Fruit fly (Drosophila melanogaster) whole organism, pupa: ENCODE measurements around the gene PH4alphaSG2.

Experiments
- CG13204 ChIP-seq: fragments of 200-800 bp; sonication (Bioruptor generic); optimal IDR thresholded peaks from 2 replicates; lab custom pipeline; 2018; ENCODE audit warnings: missing biosample characterization, mild to moderate bottlenecking, missing genetic modification characterization, moderate library complexity
- CG14655 ChIP-seq: fragments of 200-800 bp; sonication (Bioruptor generic); optimal IDR thresholded peaks from 3 replicates; lab custom pipeline; 2017; ENCODE audit warnings: mild to moderate bottlenecking, missing biosample characterization, missing genetic modification reagents, missing genetic modification characterization
- CG15710 ChIP-seq: fragments of 200-800 bp; sonication (Bioruptor generic); optimal IDR thresholded peaks from 2 replicates; lab custom pipeline; 2018; ENCODE audit warnings: missing biosample characterization, mild to moderate bottlenecking, missing genetic modification characterization, moderate library complexity
- CG32121 ChIP-seq: fragments of 200-800 bp; sonication (Bioruptor generic); IDR thresholded peaks from 2 replicates; pipeline ENCODE4 v1.3.6; 2022; ENCODE audit warnings: missing biosample characterization, missing genetic modification characterization
- CG34367 ChIP-seq: fragments of 200-800 bp; sonication (Bioruptor generic); optimal IDR thresholded peaks from 2 replicates; lab custom pipeline; 2018; ENCODE audit warnings: missing biosample characterization, mild to moderate bottlenecking, missing genetic modification characterization
- CG4496 ChIP-seq: fragments of 200-800 bp; sonication (Bioruptor generic); IDR thresholded peaks from 3 replicates; pipeline ENCODE4 v1.3.6; 2022; ENCODE audit warnings: missing biosample characterization, missing genetic modification characterization
- CG8159 ChIP-seq: fragments of 200-800 bp; sonication (Bioruptor generic); optimal IDR thresholded peaks from 3 replicates; lab custom pipeline; 2018; ENCODE audit warnings: missing biosample characterization, mild to moderate bottlenecking, missing genetic modification characterization, moderate library complexity
- CG8301 ChIP-seq: fragments of 200-800 bp; sonication (Bioruptor generic); optimal IDR thresholded peaks from 2 replicates; lab custom pipeline; 2018; ENCODE audit warnings: missing biosample characterization, mild to moderate bottlenecking, missing genetic modification characterization
- D1 ChIP-seq: fragments of 200-800 bp; sonication (Bioruptor generic); optimal IDR thresholded peaks from 2 replicates; lab custom pipeline; 2018; ENCODE audit warnings: missing biosample characterization, mild to moderate bottlenecking, missing genetic modification characterization, moderate library complexity
- EcR ChIP-seq: fragments of 200-800 bp; sonication (Bioruptor generic); optimal IDR thresholded peaks from 3 replicates; lab custom pipeline; 2019; ENCODE audit warnings: missing biosample characterization, missing genetic modification characterization, mild to moderate bottlenecking, moderate library complexity, missing genetic modification reagents
- Ets98B ChIP-seq: fragments of 200-800 bp; sonication (Bioruptor generic); IDR thresholded peaks from 2 replicates; pipeline ENCODE4 v1.3.6; 2022; ENCODE audit warnings: missing biosample characterization, missing genetic modification characterization
- Snoo ChIP-seq: fragments of 200-800 bp; sonication (Bioruptor generic); optimal IDR thresholded peaks from 3 replicates; lab custom pipeline; 2017; ENCODE audit warnings: missing biosample characterization, mild to moderate bottlenecking, missing genetic modification characterization, inconsistent platforms
- fd96Ca ChIP-seq: fragments of 200-800 bp; sonication (Bioruptor generic); IDR thresholded peaks from 3 replicates; pipeline ENCODE4 v1.3.6; 2022; ENCODE audit warnings: missing biosample characterization, missing genetic modification characterization
- gl ChIP-seq: fragments of 200-800 bp; sonication (Bioruptor generic); optimal IDR thresholded peaks from 2 replicates; lab custom pipeline; 2018; ENCODE audit warnings: missing biosample characterization, mild to moderate bottlenecking, missing genetic modification characterization

dm6 chr3R:30507723-30508122 lies 17.8 kb downstream of the PH4alphaSG2 start, which contains the start of gene CG34041:
- TF ChIP-seq CG8159 (tag; lab: Kevin White, UChicago) (no peak), CG8301 (tag; lab: Kevin White, UChicago) (no peak), fd96Ca (no peak), CG15710 (tag; lab: Kevin White, UChicago) (no peak), EcR (no peak), CG13204 (no peak), gl (tag; lab: Kevin White, UChicago) (no peak), CG32121 (GFP tag; lab: Robert Waterston, UW) (no peak), Ets98B (no peak), CG4496 (no peak), CG34367 (tag; lab: Kevin White, UChicago) (no peak), Snoo (no peak), CG14655 (GFP tag; lab: Kevin White, UChicago) (no peak), D1 (tag; lab: Kevin White, UChicago) (no peak)
